Fruit fly (Drosophila melanogaster) whole organism, prepupa: ENCODE results near the gene CG13685.
A peak's percentile ranks its signal among the peaks of the same experiment; 100 is the strongest.

ENCODE experiments used
- Blimp-1 ChIP-seq: fragments of 200-800 bp; sonication (Bioruptor generic); optimal IDR thresholded peaks from 3 replicates; lab custom pipeline; 2017; ENCODE audit warnings: missing biosample characterization, missing genetic modification characterization, mild to moderate bottlenecking, moderate library complexity, missing genetic modification reagents
- CG10631 ChIP-seq: fragments of 200-800 bp; sonication (Bioruptor generic); optimal IDR thresholded peaks from 2 replicates; lab custom pipeline; 2016; ENCODE audit warnings: missing biosample characterization, missing genetic modification characterization
- CG11294 ChIP-seq: fragments of 200-800 bp; sonication (Bioruptor generic); IDR thresholded peaks from 2 replicates; pipeline ENCODE4 v1.3.6; 2022; ENCODE audit warnings: missing biosample characterization, missing genetic modification characterization
- CG11762 ChIP-seq: fragments of 200-800 bp; sonication (Bioruptor generic); optimal IDR thresholded peaks from 3 replicates; lab custom pipeline; 2016; ENCODE audit warnings: missing biosample characterization, missing genetic modification characterization; ENCODE audit not compliant: insufficient read depth
- CG11902 ChIP-seq: fragments of 200-800 bp; sonication (Bioruptor generic); optimal IDR thresholded peaks from 3 replicates; lab custom pipeline; 2016; ENCODE audit warnings: missing biosample characterization, missing genetic modification characterization
- CG15336 ChIP-seq: fragments of 200-800 bp; sonication (Bioruptor generic); IDR thresholded peaks from 2 replicates; pipeline ENCODE4 v1.3.6; 2022; ENCODE audit warnings: missing biosample characterization, missing genetic modification characterization
- CG1621 ChIP-seq: fragments of 200-800 bp; sonication (Bioruptor generic); optimal IDR thresholded peaks from 3 replicates; lab custom pipeline; 2018; ENCODE audit warnings: missing biosample characterization, mild to moderate bottlenecking, missing genetic modification characterization
- CG3032 ChIP-seq: fragments of 200-800 bp; optimal IDR thresholded peaks from 2 replicates; lab custom pipeline; 2019; ENCODE audit warnings: missing biosample characterization, mild to moderate bottlenecking, missing genetic modification characterization, moderate library complexity
- CG31627 ChIP-seq: fragments of 200-800 bp; sonication (Bioruptor generic); optimal IDR thresholded peaks from 3 replicates; lab custom pipeline; 2016; ENCODE audit warnings: missing biosample characterization, missing genetic modification characterization
- CG34406 ChIP-seq: fragments of 200-800 bp; sonication (Bioruptor generic); optimal IDR thresholded peaks from 3 replicates; lab custom pipeline; 2016; ENCODE audit warnings: missing biosample characterization, missing genetic modification characterization
- CG4318 ChIP-seq: fragments of 200-800 bp; sonication (Bioruptor generic); optimal IDR thresholded peaks from 3 replicates; lab custom pipeline; 2017; ENCODE audit warnings: missing biosample characterization, mild to moderate bottlenecking, missing genetic modification characterization
- CG6163 ChIP-seq: fragments of 200-800 bp; sonication (Bioruptor generic); IDR thresholded peaks from 3 replicates; pipeline ENCODE4 v1.3.6; 2022; ENCODE audit warnings: missing biosample characterization, missing genetic modification characterization
- CG6276 ChIP-seq: fragments of 200-800 bp; sonication (Bioruptor generic); optimal IDR thresholded peaks from 2 replicates; lab custom pipeline; 2017; ENCODE audit warnings: missing biosample characterization, mild to moderate bottlenecking, missing genetic modification characterization
- CG6792 ChIP-seq: fragments of 200-800 bp; sonication (Bioruptor generic); optimal IDR thresholded peaks from 3 replicates; lab custom pipeline; 2016; ENCODE audit warnings: missing biosample characterization, missing genetic modification characterization
- CG6854 ChIP-seq: fragments of 200-800 bp; sonication (Bioruptor generic); optimal IDR thresholded peaks from 2 replicates; lab custom pipeline; 2017; ENCODE audit warnings: missing biosample characterization, mild to moderate bottlenecking, missing genetic modification characterization
- CG7368 ChIP-seq: fragments of 200-800 bp; sonication (Bioruptor generic); optimal IDR thresholded peaks from 3 replicates; lab custom pipeline; 2016; ENCODE audit warnings: missing biosample characterization, missing genetic modification characterization
- CG8319 ChIP-seq: fragments of 200-800 bp; sonication (Bioruptor generic); optimal IDR thresholded peaks from 3 replicates; lab custom pipeline; 2016; ENCODE audit warnings: missing biosample characterization, missing genetic modification characterization
- CG8632 ChIP-seq: fragments of 200-800 bp; sonication (Bioruptor generic); optimal IDR thresholded peaks from 3 replicates; lab custom pipeline; 2016; ENCODE audit warnings: missing biosample characterization, missing genetic modification characterization
- CG9139 ChIP-seq: fragments of 200-800 bp; sonication (Bioruptor generic); optimal IDR thresholded peaks from 3 replicates; lab custom pipeline; 2017; ENCODE audit warnings: missing biosample characterization, mild to moderate bottlenecking, missing genetic modification characterization
- Eip75B ChIP-seq: fragments of 200-800 bp; sonication (Bioruptor generic); optimal IDR thresholded peaks from 3 replicates; lab custom pipeline; 2016; ENCODE audit warnings: missing biosample characterization, missing genetic modification characterization
- Eip78C ChIP-seq: fragments of 200-800 bp; sonication (Bioruptor generic); peaks from one replicate; lab custom pipeline; 2016; ENCODE audit warnings: missing biosample characterization, missing genetic modification characterization
- Eip93F ChIP-seq: fragments of 200-800 bp; sonication (Bioruptor generic); optimal IDR thresholded peaks from 2 replicates; lab custom pipeline; 2016; ENCODE audit warnings: missing biosample characterization, mild to moderate bottlenecking, missing genetic modification characterization
- Ets21C ChIP-seq: fragments of 200-800 bp; sonication (Bioruptor generic); optimal IDR thresholded peaks from 3 replicates; lab custom pipeline; 2016; ENCODE audit warnings: missing biosample characterization, missing genetic modification characterization
- Ets96B ChIP-seq: fragments of 200-800 bp; optimal IDR thresholded peaks from 2 replicates; lab custom pipeline; 2019; ENCODE audit warnings: missing biosample characterization, mild to moderate bottlenecking, missing genetic modification characterization, moderate library complexity
- Hr39 ChIP-seq: fragments of 200-800 bp; sonication (Bioruptor generic); optimal IDR thresholded peaks from 2 replicates; lab custom pipeline; 2016; ENCODE audit warnings: missing biosample characterization, missing genetic modification characterization
- Hr4 ChIP-seq: fragments of 200-800 bp; sonication (Bioruptor generic); optimal IDR thresholded peaks from 3 replicates; lab custom pipeline; 2016; ENCODE audit warnings: missing biosample characterization, missing genetic modification characterization
- Lpt ChIP-seq: fragments of 200-800 bp; sonication (Bioruptor generic); optimal IDR thresholded peaks from 3 replicates; lab custom pipeline; 2016; ENCODE audit warnings: missing biosample characterization, missing genetic modification characterization
- Met ChIP-seq: fragments of 200-800 bp; sonication (Bioruptor generic); optimal IDR thresholded peaks from 3 replicates; lab custom pipeline; 2016; ENCODE audit warnings: missing biosample characterization, missing genetic modification characterization
- OdsH ChIP-seq: fragments of 200-800 bp; sonication (Bioruptor generic); optimal IDR thresholded peaks from 3 replicates; lab custom pipeline; 2016; ENCODE audit warnings: missing biosample characterization, missing genetic modification characterization
- Smox ChIP-seq: fragments of 200-800 bp; sonication (Bioruptor generic); optimal IDR thresholded peaks from 3 replicates; lab custom pipeline; 2016; ENCODE audit warnings: missing biosample characterization, missing genetic modification characterization
- Sox102F ChIP-seq: fragments of 200-800 bp; sonication (Bioruptor generic); optimal IDR thresholded peaks from 2 replicates; lab custom pipeline; 2016; ENCODE audit warnings: missing biosample characterization, mild to moderate bottlenecking, missing genetic modification characterization
- Sox14 ChIP-seq: fragments of 200-800 bp; sonication (Bioruptor generic); optimal IDR thresholded peaks from 3 replicates; lab custom pipeline; 2016; ENCODE audit warnings: missing biosample characterization, missing genetic modification characterization
- Sox15 ChIP-seq: fragments of 200-800 bp; sonication (Bioruptor generic); optimal IDR thresholded peaks from 3 replicates; lab custom pipeline; 2016; ENCODE audit warnings: missing biosample characterization, missing genetic modification characterization
- achi ChIP-seq: fragments of 200-800 bp; sonication (Bioruptor generic); optimal IDR thresholded peaks from 3 replicates; lab custom pipeline; 2016; ENCODE audit warnings: missing biosample characterization, missing genetic modification characterization
- acj6 ChIP-seq: fragments of 200-800 bp; sonication (Bioruptor generic); optimal IDR thresholded peaks from 3 replicates; lab custom pipeline; 2016; ENCODE audit warnings: missing biosample characterization, missing genetic modification characterization
- cyc ChIP-seq: fragments of 200-800 bp; sonication (Bioruptor generic); optimal IDR thresholded peaks from 3 replicates; lab custom pipeline; 2016; ENCODE audit warnings: missing biosample characterization, missing genetic modification characterization
- dsx ChIP-seq: fragments of 200-800 bp; optimal IDR thresholded peaks from 3 replicates; lab custom pipeline; 2019; ENCODE audit warnings: missing biosample characterization, mild to moderate bottlenecking, missing genetic modification characterization, moderate library complexity; ENCODE audit not compliant: poor library complexity, severe bottlenecking
- esn ChIP-seq: fragments of 200-800 bp; sonication (Bioruptor generic); optimal IDR thresholded peaks from 2 replicates; lab custom pipeline; 2016; ENCODE audit warnings: missing biosample characterization, mild to moderate bottlenecking, missing genetic modification characterization, moderate library complexity
- fd59A ChIP-seq: fragments of 200-800 bp; sonication (Bioruptor generic); optimal IDR thresholded peaks from 2 replicates; lab custom pipeline; 2017; ENCODE audit warnings: missing biosample characterization, mild to moderate bottlenecking, missing genetic modification characterization, missing genetic modification reagents
- fkh ChIP-seq: fragments of 200-800 bp; sonication (Bioruptor generic); optimal IDR thresholded peaks from 3 replicates; lab custom pipeline; 2017; ENCODE audit warnings: missing biosample characterization, mild to moderate bottlenecking, missing genetic modification characterization, moderate library complexity
- lz ChIP-seq: fragments of 200-800 bp; sonication (Bioruptor generic); optimal IDR thresholded peaks from 3 replicates; lab custom pipeline; 2016; ENCODE audit warnings: missing biosample characterization, missing genetic modification characterization
- net ChIP-seq: fragments of 200-800 bp; sonication (Bioruptor generic); optimal IDR thresholded peaks from 3 replicates; lab custom pipeline; 2016; ENCODE audit warnings: missing biosample characterization, missing genetic modification characterization
- pdm3 ChIP-seq: fragments of 200-800 bp; sonication (Bioruptor generic); optimal IDR thresholded peaks from 3 replicates; lab custom pipeline; 2016; ENCODE audit warnings: missing biosample characterization, missing genetic modification characterization
- salr ChIP-seq, 2 experiments: fragments of 200-800 bp; sonication (Bioruptor generic); optimal IDR thresholded peaks; 3 replicates each; lab custom pipeline; 2016 to 2018; ENCODE audit warnings: missing biosample characterization in 2 of 2, missing genetic modification characterization in 2 of 2, mild to moderate bottlenecking in 1 of 2
- spab ChIP-seq: fragments of 200-800 bp; sonication (Bioruptor generic); optimal IDR thresholded peaks from 2 replicates; lab custom pipeline; 2017; ENCODE audit warnings: missing biosample characterization, mild to moderate bottlenecking, missing genetic modification characterization, missing genetic modification reagents
- svp ChIP-seq: fragments of 200-800 bp; sonication (Bioruptor generic); peaks from one replicate; lab custom pipeline; 2016; ENCODE audit warnings: missing biosample characterization, missing genetic modification characterization
- topi ChIP-seq: fragments of 200-800 bp; sonication (Bioruptor generic); optimal IDR thresholded peaks from 3 replicates; lab custom pipeline; 2016; ENCODE audit warnings: missing biosample characterization, missing genetic modification characterization
- vri ChIP-seq: fragments of 200-800 bp; sonication (Bioruptor generic); optimal IDR thresholded peaks from 3 replicates; lab custom pipeline; 2016; ENCODE audit warnings: missing biosample characterization, mild to moderate bottlenecking, missing genetic modification characterization

Gene CG13685

DNA sequence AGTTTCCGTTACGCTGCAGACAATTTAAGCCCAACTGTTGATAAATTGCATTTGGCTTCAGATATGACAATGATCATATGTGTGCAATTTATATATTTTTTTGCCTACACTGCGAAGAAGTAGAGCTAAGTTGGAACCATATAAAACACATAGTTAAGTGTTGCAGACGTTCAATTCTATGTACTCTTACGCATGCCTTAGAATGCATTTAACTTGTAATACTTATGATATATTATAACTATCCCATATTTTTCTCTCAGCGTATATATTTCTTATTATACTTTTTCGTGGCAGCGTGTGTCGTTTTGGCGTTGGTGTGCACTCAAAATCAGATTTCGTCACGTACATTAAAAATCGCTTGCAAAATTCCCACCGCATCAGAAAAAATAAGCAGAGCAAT lies 36.2 kb downstream of the CG13685 start:
- peak; percentile 64 for TF ChIP-seq vri (GFP tag; lab: Kevin White, UChicago)
- TF ChIP-seq CG8632 (GFP tag; lab: Kevin White, UChicago), result peak; percentile 55
- peak; percentile 80 for TF ChIP-seq CG31627 (GFP tag; lab: Kevin White, UChicago)
- peak; percentile 61 for TF ChIP-seq CG11762 (GFP tag; lab: Kevin White, UChicago)
- peak; percentile 75 for TF ChIP-seq esn (GFP tag; lab: Kevin White, UChicago)
- TF ChIP-seq Sox15 (GFP tag; lab: Kevin White, UChicago), result peak; percentile 43
- peak; percentile 64 for TF ChIP-seq Eip78C (GFP tag; lab: Kevin White, UChicago)
- TF ChIP-seq Hr4 (GFP tag; lab: Kevin White, UChicago), result peak; percentile 68
- peak; percentile 60 for TF ChIP-seq CG11902
- TF ChIP-seq Sox14, result peak; percentile 62
- no peak; the same call in 2 of the 3 replicates for TF ChIP-seq CG6163 (GFP tag; lab: Robert Waterston, UW)
- no peak for TF ChIP-seq CG9139
- peak; percentile 69 for TF ChIP-seq net (GFP tag; lab: Kevin White, UChicago)
- TF ChIP-seq Eip75B (GFP tag; lab: Kevin White, UChicago), result peak; percentile 21
- peak; percentile 76 for TF ChIP-seq CG15336 (GFP tag; lab: Robert Waterston, UW)
- no peak for TF ChIP-seq CG1621
- peak; percentile 55 for TF ChIP-seq CG6276
- TF ChIP-seq CG11294 (GFP tag; lab: Robert Waterston, UW), result peak; percentile 60; the same call in 1 of the 2 replicates
- TF ChIP-seq CG34406 (GFP tag; lab: Kevin White, UChicago), result peak; percentile 69
- TF ChIP-seq Hr39 (GFP tag; lab: Kevin White, UChicago), result peak; percentile 79
- no peak for TF ChIP-seq fkh
- peak; percentile 31 for TF ChIP-seq CG6792 (GFP tag; lab: Kevin White, UChicago)
- peak in 1 of 2 experiments; percentile 8 for TF ChIP-seq salr (GFP tag; optimal IDR thresholded peaks at IDR 0.05; lab: Kevin White, UChicago)
- TF ChIP-seq spab, result no peak
- no peak for TF ChIP-seq fd59A (GFP tag; lab: Kevin White, UChicago)
- no peak for TF ChIP-seq CG7368 (GFP tag; lab: Kevin White, UChicago)
- TF ChIP-seq OdsH, result peak; percentile 68
- peak; percentile 66 for TF ChIP-seq pdm3 (GFP tag; lab: Kevin White, UChicago)
- TF ChIP-seq Lpt, result no peak
- no peak for TF ChIP-seq CG3032 (tag; lab: Kevin White, UChicago)
- peak; percentile 71 for TF ChIP-seq Sox102F (GFP tag; lab: Kevin White, UChicago)
- TF ChIP-seq lz (GFP tag; lab: Kevin White, UChicago), result peak; percentile 62
- no peak for TF ChIP-seq Ets96B (tag; lab: Kevin White, UChicago)
- peak; percentile 24 for TF ChIP-seq Blimp-1 (GFP tag; lab: Kevin White, UChicago)
- peak; percentile 57 for TF ChIP-seq achi (GFP tag; lab: Kevin White, UChicago)
- TF ChIP-seq cyc (GFP tag; lab: Kevin White, UChicago), result peak; percentile 79
- TF ChIP-seq Smox (GFP tag; lab: Kevin White, UChicago), result peak; percentile 76
- peak; percentile 9 for TF ChIP-seq CG4318 (GFP tag; lab: Kevin White, UChicago)
- peak; percentile 90 for TF ChIP-seq svp (GFP tag; lab: Kevin White, UChicago)
- TF ChIP-seq CG10631 (GFP tag; lab: Kevin White, UChicago), result peak; percentile 41
- peak; percentile 48 for TF ChIP-seq Ets21C
- TF ChIP-seq acj6 (GFP tag; lab: Kevin White, UChicago), result peak; percentile 67
- no peak for TF ChIP-seq CG6854 (GFP tag; lab: Kevin White, UChicago)
- no peak for TF ChIP-seq dsx (GFP tag; lab: Kevin White, UChicago)
- TF ChIP-seq Met (GFP tag; lab: Kevin White, UChicago), result peak; percentile 78
- peak; percentile 28 for TF ChIP-seq CG8319 (GFP tag; lab: Kevin White, UChicago)
- peak; percentile 81 for TF ChIP-seq topi
- TF ChIP-seq Eip93F (GFP tag; lab: Kevin White, UChicago), result no peak
- TF ChIP-seq, all 60 proteins: peak for 35
